Fruit fly (Drosophila melanogaster) whole organism, embryonic: ENCODE results near the gene Rchy1.
A peak's percentile ranks its signal among the peaks of the same experiment; 100 is the strongest.

Experiments
- CG12391 ChIP-seq: fragments of 200-800 bp; sonication (Bioruptor generic); optimal IDR thresholded peaks from 3 replicates; lab custom pipeline; 2018; ENCODE audit warnings: missing biosample characterization, mild to moderate bottlenecking, missing genetic modification characterization, moderate library complexity
- CG12659 ChIP-seq: fragments of 200-800 bp; sonication (Bioruptor generic); optimal IDR thresholded peaks from 3 replicates; lab custom pipeline; 2017; ENCODE audit warnings: mild to moderate bottlenecking, missing biosample characterization, missing genetic modification reagents, missing genetic modification characterization
- CG18619 ChIP-seq: fragments of 200-800 bp; sonication (Bioruptor generic); optimal IDR thresholded peaks from 3 replicates; lab custom pipeline; 2017; ENCODE audit warnings: missing biosample characterization, mild to moderate bottlenecking, missing genetic modification characterization
- CG42726 ChIP-seq: fragments of 200-800 bp; sonication (Bioruptor generic); IDR thresholded peaks from 2 replicates; pipeline ENCODE4 v1.3.6; 2022; ENCODE audit warnings: missing biosample characterization, missing genetic modification characterization; ENCODE audit not compliant: partially characterized antibody
- CG4617 ChIP-seq: fragments of 200-800 bp; sonication (Bioruptor generic); optimal IDR thresholded peaks from 3 replicates; lab custom pipeline; 2016; ENCODE audit warnings: missing biosample characterization, missing genetic modification characterization, borderline replicate concordance
- CG6813 ChIP-seq: fragments of 200-800 bp; sonication (Bioruptor generic); optimal IDR thresholded peaks from 2 replicates; lab custom pipeline; 2017; ENCODE audit warnings: missing biosample characterization, missing genetic modification characterization, mild to moderate bottlenecking, moderate library complexity, missing genetic modification reagents
- Ets65A ChIP-seq: fragments of 200-800 bp; sonication (Bioruptor generic); peaks from one replicate; lab custom pipeline; 2016; ENCODE audit warnings: missing biosample characterization, missing genetic modification characterization
- MESR4 ChIP-seq: fragments of 200-800 bp; sonication (Bioruptor generic); optimal IDR thresholded peaks from 2 replicates; lab custom pipeline; 2018; ENCODE audit warnings: missing biosample characterization, mild to moderate bottlenecking, missing genetic modification characterization, moderate library complexity
- Neu2 ChIP-seq: fragments of 200-800 bp; sonication (Bioruptor generic); optimal IDR thresholded peaks from 3 replicates; lab custom pipeline; 2016; ENCODE audit warnings: missing biosample characterization, missing genetic modification characterization, borderline replicate concordance
- Xrp1 ChIP-seq: fragments of 200-800 bp; sonication (Bioruptor generic); IDR thresholded peaks from 2 replicates; pipeline ENCODE4 v1.3.6; 2022; ENCODE audit warnings: missing biosample characterization, missing genetic modification characterization
- ab ChIP-seq: fragments of 200-800 bp; sonication (Bioruptor generic); optimal IDR thresholded peaks from 2 replicates; lab custom pipeline; 2016; ENCODE audit warnings: missing biosample characterization, missing genetic modification characterization
- bsh ChIP-seq, 2 experiments: fragments of 200-800 bp; sonication (Bioruptor generic); optimal IDR thresholded peaks; 2 replicates each; lab custom pipeline; 2017 to 2018; ENCODE audit warnings: mild to moderate bottlenecking in 2 of 2, missing biosample characterization in 2 of 2, missing genetic modification characterization in 2 of 2, moderate library complexity in 1 of 2
- btn ChIP-seq: fragments of 200-800 bp; sonication (Bioruptor generic); optimal IDR thresholded peaks from 2 replicates; lab custom pipeline; 2016; ENCODE audit warnings: missing biosample characterization, missing genetic modification characterization
- chinmo ChIP-seq: fragments of 200-800 bp; sonication (Bioruptor generic); IDR thresholded peaks from 4 replicates; pipeline ENCODE4 v1.3.6; 2022; ENCODE audit warnings: missing biosample characterization, missing genetic modification characterization; ENCODE audit not compliant: partially characterized antibody
- crp ChIP-seq, 2 experiments: fragments of 200-800 bp; sonication (Bioruptor generic); optimal IDR thresholded peaks; 2 replicates in 1 of 2; 3 replicates in 1 of 2; lab custom pipeline; 2017; ENCODE audit warnings: missing biosample characterization in 2 of 2, missing genetic modification characterization in 2 of 2, mild to moderate bottlenecking in 1 of 2, moderate library complexity in 1 of 2
- pan ChIP-seq, 4 experiments: fragments of >200 bp in 3 of 4; fragments of 200-800 bp in 1 of 4; sonication (Bioruptor generic) in 1 of 4; optimal IDR thresholded peaks in 3 of 4; IDR thresholded peaks in 1 of 4; 2 replicates each; pipeline versions ENCODE4 v1.3.6 to Lab custom; 2017 to 2022; ENCODE audit warnings: missing biosample characterization in 2 of 4, missing genetic modification characterization in 2 of 4, mixed read lengths in 1 of 4
- pzg ChIP-seq: fragments of 200-800 bp; sonication (Bioruptor generic); optimal IDR thresholded peaks from 3 replicates; lab custom pipeline; 2018; ENCODE audit warnings: missing biosample characterization, mild to moderate bottlenecking, missing genetic modification characterization, moderate library complexity
- run ChIP-seq: fragments of 200-800 bp; sonication (Bioruptor generic); optimal IDR thresholded peaks from 3 replicates; lab custom pipeline; 2018; ENCODE audit warnings: missing biosample characterization, mild to moderate bottlenecking, missing genetic modification characterization
- salm ChIP-seq: fragments of 200-800 bp; sonication (Bioruptor generic); optimal IDR thresholded peaks from 2 replicates; lab custom pipeline; 2018; ENCODE audit warnings: missing biosample characterization, mild to moderate bottlenecking, missing genetic modification characterization
- sc ChIP-seq, 3 experiments: fragments of >200 bp in 2 of 3; fragments of 200-800 bp in 1 of 3; sonication (Bioruptor generic) in 1 of 3; optimal IDR thresholded peaks; 2 replicates in 2 of 3; 3 replicates in 1 of 3; lab custom pipeline; 2017; ENCODE audit warnings: mild to moderate bottlenecking in 1 of 3, missing biosample characterization in 1 of 3, missing genetic modification characterization in 1 of 3, missing genetic modification reagents in 1 of 3
- twi ChIP-seq: fragments of 200-800 bp; optimal IDR thresholded peaks from 2 replicates; lab custom pipeline; 2019; ENCODE audit warnings: missing biosample characterization, mild to moderate bottlenecking, missing genetic modification characterization, moderate library complexity

Rchy1 gene

DNA sequence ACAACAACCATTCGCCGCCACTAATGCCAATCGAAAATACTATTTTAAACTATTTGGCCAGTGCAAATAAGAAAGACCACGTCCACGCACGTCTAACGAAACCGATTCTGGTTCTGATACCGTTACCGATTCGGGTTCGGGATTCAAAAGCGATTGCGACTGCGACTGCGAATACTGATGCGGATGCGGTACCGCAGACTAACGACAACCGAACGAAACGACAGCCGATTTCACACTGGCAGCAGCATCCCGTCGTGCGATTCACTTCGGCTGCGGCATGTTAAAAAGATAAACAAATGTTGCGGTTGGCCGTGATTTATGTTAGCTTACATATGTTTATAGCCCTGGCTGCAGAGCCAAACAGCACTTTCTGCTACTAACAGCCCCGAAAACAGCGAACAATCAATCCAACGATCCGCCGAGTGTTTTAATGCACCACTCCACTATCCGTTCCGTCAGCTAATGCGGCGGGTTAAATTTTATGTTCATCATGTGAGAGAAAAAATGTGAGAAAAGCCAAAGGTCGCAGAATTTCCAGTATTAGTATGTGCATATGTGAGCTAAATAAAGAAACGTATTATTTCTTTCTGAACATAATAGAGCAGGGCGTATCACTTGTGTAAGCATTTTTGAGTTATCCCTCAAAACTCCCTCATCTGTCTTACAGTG, 54.2 kb downstream of the Rchy1 start, which contains the start of gene DIP-epsilon (continued):
- no peak for TF ChIP-seq CG18619 (GFP tag; lab: Kevin White, UChicago)
- no peak for TF ChIP-seq sc (optimal IDR thresholded peaks at IDR 0.05; lab: Kevin White, UChicago)
- TF ChIP-seq sc (GFP tag; optimal IDR thresholded peaks at IDR 0.05; lab: Kevin White, UChicago) = no peak
- no peak for TF ChIP-seq CG6813
- TF ChIP-seq crp (GFP tag; optimal IDR thresholded peaks at IDR 0.05; lab: Kevin White, UChicago) = no peak
- TF ChIP-seq CG12659 (GFP tag; lab: Kevin White, UChicago) = no peak
- TF ChIP-seq Xrp1 (GFP tag; lab: Robert Waterston, UW) = no peak
- TF ChIP-seq bsh (GFP tag; optimal IDR thresholded peaks at IDR 0.05; lab: Kevin White, UChicago) = no peak
- no peak for TF ChIP-seq btn
- no peak for TF ChIP-seq salm (tag; lab: Kevin White, UChicago)
- TF ChIP-seq pzg (GFP tag; lab: Kevin White, UChicago) = no peak
- peak; percentile 76 for TF ChIP-seq twi
- TF ChIP-seq CG4617 (GFP tag; lab: Kevin White, UChicago) = no peak
- no peak for TF ChIP-seq pan (optimal IDR thresholded peaks at IDR 0.05; lab: Kevin White, UChicago)
- peak in 1 of 2 experiments; percentile 30 for TF ChIP-seq pan (GFP tag; optimal IDR thresholded peaks at IDR 0.05 in 1 of 2, IDR thresholded peaks at IDR 0.05 in 1 of 2)
- TF ChIP-seq Neu2 = no peak
- 0 out of 4 replicates have a peak, but pooled peaks have one; percentile 18 for TF ChIP-seq chinmo (GFP tag; lab: Robert Waterston, UW)
- TF ChIP-seq Ets65A (GFP tag; lab: Kevin White, UChicago) = no peak
- TF ChIP-seq run = peak; percentile 48
- TF ChIP-seq ab (GFP tag; lab: Kevin White, UChicago) = no peak
- TF ChIP-seq MESR4 = no peak
- no peak for TF ChIP-seq CG42726
- no peak for TF ChIP-seq CG12391 (tag; lab: Kevin White, UChicago)
- TF ChIP-seq, all 482 proteins: peak for 16
